Worm (Caenorhabditis elegans): ENCODE measurements around the gene dmd-4.

The dmd-4 gene

DNA sequence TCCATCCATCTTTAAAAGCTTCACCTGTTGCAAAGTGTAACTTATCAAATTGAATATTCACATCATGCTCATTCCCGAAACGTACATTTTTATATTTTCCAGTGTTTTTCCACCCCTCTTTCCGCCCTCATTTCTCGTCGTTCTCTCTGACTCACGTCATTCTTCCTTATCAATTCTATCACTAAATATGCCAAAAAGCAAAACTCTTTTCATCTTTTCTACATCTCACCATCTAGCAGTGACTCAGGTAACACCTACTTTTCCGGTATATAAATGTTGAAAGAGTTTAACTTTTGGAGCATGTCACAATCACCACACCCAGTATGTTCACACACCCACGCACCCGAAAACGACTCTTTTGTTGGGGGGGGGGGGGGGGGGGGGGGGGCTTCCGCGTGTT is 17.2 kb downstream of the dmd-4 start:
- TF ChIP-seq elt-1 (tag; optimal IDR thresholded peaks at IDR 0.05; ENCODE audit: borderline replicate concordance, insufficient read depth) (no peak), sem-2 (GFP tag; optimal IDR thresholded peaks at IDR 0.05) (no peak), bed-3 (GFP tag; optimal IDR thresholded peaks at IDR 0.05) (no peak), cnd-1 (tag; optimal IDR thresholded peaks at IDR 0.05) (no peak), flh-1 (GFP tag; optimal IDR thresholded peaks at IDR 0.05) (no peak), mep-1 (tag; optimal IDR thresholded peaks at IDR 0.05) (no peak), drap-1 (GFP tag; optimal IDR thresholded peaks at IDR 0.05) (no peak), nhr-12 (tag; optimal IDR thresholded peaks at IDR 0.05) (no peak), mab-5 (tag; optimal IDR thresholded peaks at IDR 0.05) (no peak), unc-62 (GFP tag; optimal IDR thresholded peaks at IDR 0.05) (no peak)

- TF ChIP-seq nhr-12 (tag; optimal IDR thresholded peaks at IDR 0.05) (no peak), mab-5 (tag; optimal IDR thresholded peaks at IDR 0.05) (no peak), ceh-83 (GFP tag; optimal IDR thresholded peaks at IDR 0.05) (no peak), unc-62 (GFP tag; optimal IDR thresholded peaks at IDR 0.05) (no peak), elt-3 (tag; optimal IDR thresholded peaks at IDR 0.05) (no peak), nhr-28 (tag; optimal IDR thresholded peaks at IDR 0.05) (no peak), ham-2 (GFP tag; optimal IDR thresholded peaks at IDR 0.05) (no peak), sptf-1 (tag; optimal IDR thresholded peaks at IDR 0.05) (no peak), lsy-2 (tag; optimal IDR thresholded peaks at IDR 0.05) (no peak), drap-1 (GFP tag; optimal IDR thresholded peaks at IDR 0.05) (no peak)
Measured at ce11 chrX:14842846-14843369, 18.7 kb downstream of the dmd-4 start.

ce11 chrX:14841030-14841429 is 20.6 kb downstream of the dmd-4 start:
- peak; percentile 91 for TF ChIP-seq unc-62 (GFP tag; optimal IDR thresholded peaks at IDR 0.05)
- peak; percentile 90 for TF ChIP-seq ces-1 (GFP tag; optimal IDR thresholded peaks at IDR 0.05)
- TF ChIP-seq unc-120 (tag; optimal IDR thresholded peaks at IDR 0.05; ENCODE audit: poor library complexity, severe bottlenecking): peak; percentile 78
- peak; percentile 86 for TF ChIP-seq nhr-237 (tag; optimal IDR thresholded peaks at IDR 0.05)
- peak; percentile 88 for TF ChIP-seq ceh-39 (tag; optimal IDR thresholded peaks at IDR 0.05)
- TF ChIP-seq ztf-11 (tag; optimal IDR thresholded peaks at IDR 0.05): no peak
- TF ChIP-seq cnd-1 (tag; optimal IDR thresholded peaks at IDR 0.05): peak; percentile 30
- no peak for TF ChIP-seq zip-8 (tag; optimal IDR thresholded peaks at IDR 0.05)
- peak; percentile 16 for TF ChIP-seq drap-1 (GFP tag; optimal IDR thresholded peaks at IDR 0.05)
- no peak for TF ChIP-seq elt-3 (tag; optimal IDR thresholded peaks at IDR 0.05)
- no peak for TF ChIP-seq tbx-8 (GFP tag; optimal IDR thresholded peaks at IDR 0.05)
- TF ChIP-seq ceh-83 (GFP tag; optimal IDR thresholded peaks at IDR 0.05): no peak
- peak; percentile 61 for TF ChIP-seq hlh-1 (tag; optimal IDR thresholded peaks at IDR 0.05)
- TF ChIP-seq mep-1 (tag; optimal IDR thresholded peaks at IDR 0.05): peak; percentile 91
- peak; percentile 86 for TF ChIP-seq pha-4 (tag; optimal IDR thresholded peaks at IDR 0.05)
- TF ChIP-seq snpc-4 (tag; optimal IDR thresholded peaks at IDR 0.05): no peak
- TF ChIP-seq nhr-12 (tag; optimal IDR thresholded peaks at IDR 0.05): no peak
- TF ChIP-seq bed-3 (GFP tag; optimal IDR thresholded peaks at IDR 0.05): no peak
- peak; percentile 59 for TF ChIP-seq lsy-2 (tag; optimal IDR thresholded peaks at IDR 0.05)
- TF ChIP-seq blmp-1 (tag; optimal IDR thresholded peaks at IDR 0.05): no peak
- no peak for TF ChIP-seq nhr-76 (tag; optimal IDR thresholded peaks at IDR 0.05)
- TF ChIP-seq lin-13 (tag; optimal IDR thresholded peaks at IDR 0.05): no peak
- TF ChIP-seq mls-2 (tag; optimal IDR thresholded peaks at IDR 0.05): no peak
- TF ChIP-seq lin-32 (GFP tag; optimal IDR thresholded peaks at IDR 0.05): no peak
- no peak for TF ChIP-seq unc-39 (tag; optimal IDR thresholded peaks at IDR 0.05)
- no peak for TF ChIP-seq ceh-43 (GFP tag; optimal IDR thresholded peaks at IDR 0.05)
- TF ChIP-seq nhr-28 (tag; optimal IDR thresholded peaks at IDR 0.05): no peak
- TF ChIP-seq mab-5 (tag; optimal IDR thresholded peaks at IDR 0.05): peak; percentile 66

ce11 chrX:14838339-14838738 is 23.3 kb downstream of the dmd-4 start:
- TF ChIP-seq lsy-2 (tag; optimal IDR thresholded peaks at IDR 0.05): no peak
- no peak for TF ChIP-seq lin-13 (tag; optimal IDR thresholded peaks at IDR 0.05)
- no peak for TF ChIP-seq zip-8 (tag; optimal IDR thresholded peaks at IDR 0.05)
- peak; percentile 79 for TF ChIP-seq ces-1 (GFP tag; optimal IDR thresholded peaks at IDR 0.05)

- TF ChIP-seq blmp-1 (tag; optimal IDR thresholded peaks at IDR 0.05) (no peak), mep-1 (tag; optimal IDR thresholded peaks at IDR 0.05) (no peak), ztf-11 (tag; optimal IDR thresholded peaks at IDR 0.05) (no peak), lin-13 (tag; optimal IDR thresholded peaks at IDR 0.05) (no peak), unc-39 (tag; optimal IDR thresholded peaks at IDR 0.05) (no peak), elt-1 (tag; optimal IDR thresholded peaks at IDR 0.05; ENCODE audit: borderline replicate concordance, insufficient read depth) (no peak), ces-1 (GFP tag; optimal IDR thresholded peaks at IDR 0.05) (no peak), nhr-237 (tag; optimal IDR thresholded peaks at IDR 0.05) (no peak), cnd-1 (tag; optimal IDR thresholded peaks at IDR 0.05) (no peak)
Measured at ce11 chrX:14831531-14831930, 30.1 kb downstream of the dmd-4 start, which contains the start of gene dpf-2. TSS of gene dpf-2 (plus strand) at chrX:14831831.
